Worm (Caenorhabditis elegans) whole organism, L4/young adult: ENCODE measurements around the gene btb-5.
A peak's percentile ranks its signal among the peaks of the same experiment; 100 is the strongest.

ENCODE experiments used
- W03F9.2 ChIP-seq: fragments of 150-350 bp; optimal IDR thresholded peaks from 2 replicates; lab custom pipeline; 2014; ENCODE audit warnings: missing biosample characterization, missing genetic modification characterization
- dao-5 ChIP-seq: sonication (generic microtip); optimal IDR thresholded peaks from 2 replicates; lab custom pipeline; 2016; ENCODE audit warnings: missing genotype, missing genetic modification characterization, moderate library complexity, missing compliant biosample characterization
- him-1 ChIP-seq: sonication (generic microtip); optimal IDR thresholded peaks from 2 replicates; lab custom pipeline; 2016; ENCODE audit warnings: missing genotype, missing genetic modification reagents, missing genetic modification characterization, missing compliant biosample characterization

Gene btb-5

DNA sequence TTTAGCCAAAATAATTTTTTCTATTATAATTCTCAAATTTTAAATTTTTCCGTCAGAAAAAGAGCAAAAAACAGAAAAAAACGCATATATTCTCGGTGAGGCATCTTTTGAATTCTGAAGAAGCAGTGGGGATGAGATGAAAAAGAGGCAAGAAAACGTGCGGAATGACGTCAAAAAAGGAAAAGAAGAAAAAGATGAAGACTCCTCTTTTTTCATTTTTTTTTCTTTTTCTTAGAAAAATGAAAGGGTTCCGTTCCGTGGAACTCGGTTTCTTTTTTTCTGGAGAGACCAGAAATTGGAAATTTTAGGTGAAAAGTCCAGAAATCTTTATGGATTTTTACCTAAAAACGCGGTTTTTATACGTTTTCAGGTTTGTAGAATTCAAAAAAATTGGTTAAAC lies 30.5 kb downstream of the btb-5 start:
- TF ChIP-seq W03F9.2, result no peak
- TF ChIP-seq him-1 (tag; lab: Kevin White, UChicago), result peak; percentile 44

DNA sequence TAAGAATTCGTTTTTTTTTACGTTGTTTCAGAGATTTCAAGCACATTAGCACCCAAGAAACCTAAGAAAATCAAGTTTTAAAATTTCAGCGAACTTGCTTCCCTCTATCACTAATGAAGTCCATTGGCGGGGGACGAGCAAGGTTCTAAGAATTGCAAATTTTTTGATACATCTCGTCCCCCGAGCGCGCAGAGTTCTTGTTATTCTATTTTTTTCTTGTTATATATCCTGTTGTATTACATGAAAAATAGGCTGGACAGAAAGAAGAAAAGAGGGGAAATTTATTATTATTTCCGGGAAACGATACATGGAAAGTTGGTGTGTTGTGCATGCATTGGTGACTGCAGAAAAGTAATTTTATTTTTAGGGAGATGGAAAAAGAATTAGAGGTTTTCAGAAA lies 31.3 kb downstream of the btb-5 start:
- TF ChIP-seq dao-5 (tag; lab: Kevin White, UChicago) (no peak), W03F9.2 (no peak), him-1 (tag; lab: Kevin White, UChicago) (no peak)

DNA sequence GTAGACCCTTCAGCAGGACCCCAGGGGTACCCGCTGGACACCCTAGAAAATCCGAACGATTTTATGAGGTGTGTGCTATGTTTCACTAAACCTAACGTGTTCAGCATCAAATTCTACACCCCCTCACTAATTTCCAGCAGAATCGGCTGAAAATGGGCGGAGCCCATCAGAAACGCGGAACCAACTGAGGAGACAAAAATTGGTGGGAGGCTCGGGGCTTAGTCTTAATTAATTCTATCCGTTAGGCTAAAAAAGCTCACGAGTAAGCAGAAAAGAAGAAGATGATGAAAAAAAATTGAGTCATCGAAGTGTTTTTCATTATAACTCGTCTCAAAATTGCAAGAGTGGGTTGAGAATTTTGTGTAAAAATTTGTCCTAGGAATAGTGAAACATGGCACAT lies 32.1 kb downstream of the btb-5 start:
- TF ChIP-seq him-1 (tag; lab: Kevin White, UChicago) (no peak), W03F9.2 (no peak), dao-5 (tag; lab: Kevin White, UChicago) (no peak)

DNA sequence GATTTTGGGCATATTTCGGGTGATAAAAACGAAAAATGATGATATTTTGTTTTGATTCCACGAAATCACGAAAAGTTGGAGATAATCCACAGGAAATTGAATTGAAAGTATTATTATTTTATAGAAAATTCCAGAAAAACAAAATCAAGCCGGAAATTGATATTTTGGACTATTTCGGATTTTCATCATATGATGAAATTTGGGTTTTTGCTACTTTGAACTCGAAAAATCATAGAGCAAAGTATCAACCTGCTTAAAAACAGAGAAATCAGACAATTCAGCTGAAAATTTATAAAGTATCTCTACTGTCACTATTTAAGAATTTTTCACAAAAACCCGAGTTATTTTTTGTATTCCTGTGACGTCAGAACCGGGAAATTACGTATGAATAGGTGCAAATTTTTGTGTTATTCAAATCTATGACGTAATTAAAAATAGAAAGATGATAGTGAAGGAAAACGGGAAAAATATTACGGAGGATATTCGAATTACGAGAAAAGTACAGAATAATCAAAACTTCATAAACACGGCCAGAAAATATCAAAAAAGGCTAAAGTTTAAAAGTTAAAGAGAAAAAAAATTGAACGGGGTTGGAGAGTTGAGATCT lies 33.5 kb downstream of the btb-5 start:
- TF ChIP-seq W03F9.2 (no peak), dao-5 (tag; lab: Kevin White, UChicago) (no peak), him-1 (tag; lab: Kevin White, UChicago) (no peak)

DNA sequence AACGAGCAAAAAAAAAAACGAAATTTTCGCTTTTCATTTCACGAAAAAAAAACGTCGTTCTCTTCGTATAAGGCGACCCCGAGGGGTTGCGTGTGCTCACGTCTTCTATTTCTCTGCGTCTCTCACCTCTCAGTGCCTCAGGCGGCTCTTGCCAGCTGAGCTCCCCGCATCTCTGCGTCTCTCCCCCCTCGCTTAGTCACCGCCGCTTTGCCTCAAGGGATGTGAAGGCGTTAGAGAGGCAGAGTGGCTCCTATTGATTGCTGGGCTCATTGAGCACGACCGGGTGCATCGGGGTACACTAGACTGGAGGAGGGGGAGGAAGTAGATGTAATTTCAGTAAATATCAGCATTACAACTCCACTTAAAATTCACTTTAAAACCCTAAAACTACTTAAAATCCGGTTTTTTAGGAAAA lies 35.4 kb downstream of the btb-5 start:
- no peak for TF ChIP-seq W03F9.2
- TF ChIP-seq dao-5 (tag; lab: Kevin White, UChicago), result no peak
- TF ChIP-seq him-1 (tag; lab: Kevin White, UChicago), result peak; percentile 86

DNA sequence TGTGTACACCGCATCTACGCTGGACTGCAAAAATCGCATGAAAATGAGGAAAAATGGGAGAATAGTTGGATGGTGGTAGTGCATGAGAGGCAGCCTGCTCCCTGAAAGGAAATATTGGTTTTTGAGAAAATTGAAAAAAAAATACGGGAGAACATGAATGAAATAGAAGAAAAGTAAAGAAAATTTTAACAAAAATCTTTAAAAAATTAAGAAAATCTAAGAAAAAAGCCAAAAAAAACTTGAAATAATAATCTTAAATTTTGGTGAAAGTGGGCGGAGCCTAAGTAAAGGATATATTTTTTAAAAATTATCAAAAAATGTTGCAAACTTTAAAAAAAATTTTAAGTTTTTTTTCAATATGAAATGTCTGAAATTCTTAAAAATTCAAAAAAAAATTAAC lies 37.1 kb downstream of the btb-5 start, which contains the start of gene H10E21.5:
Gene H10E21.5 (minus strand): TSS at position 101 of the 400 bp plus-strand sequence.
- TF ChIP-seq him-1 (tag; lab: Kevin White, UChicago) (no peak), dao-5 (tag; lab: Kevin White, UChicago) (no peak), W03F9.2 (no peak)

DNA sequence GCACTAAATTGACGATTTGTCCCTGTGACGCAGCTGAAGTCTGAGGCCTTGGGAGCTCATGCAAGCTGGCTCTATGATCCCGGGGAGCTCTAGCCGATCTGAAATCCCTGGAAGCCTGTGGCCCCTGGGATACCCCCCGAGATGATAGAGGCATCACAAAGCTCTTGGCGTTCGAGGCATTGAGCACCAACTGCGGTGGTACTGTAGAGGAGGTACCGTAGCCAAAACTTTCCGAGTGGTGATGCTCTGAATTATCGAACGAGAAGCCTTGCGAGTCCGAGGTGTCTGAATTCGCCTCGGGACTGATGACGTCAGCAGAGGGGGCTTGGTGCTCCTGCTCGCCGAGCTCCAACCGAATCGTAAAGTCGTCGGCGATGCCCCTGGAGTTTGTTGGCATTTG lies 39.7 kb downstream of the btb-5 start:
- TF ChIP-seq him-1 (tag; lab: Kevin White, UChicago), result no peak
- no peak for TF ChIP-seq W03F9.2
- TF ChIP-seq dao-5 (tag; lab: Kevin White, UChicago), result no peak

DNA sequence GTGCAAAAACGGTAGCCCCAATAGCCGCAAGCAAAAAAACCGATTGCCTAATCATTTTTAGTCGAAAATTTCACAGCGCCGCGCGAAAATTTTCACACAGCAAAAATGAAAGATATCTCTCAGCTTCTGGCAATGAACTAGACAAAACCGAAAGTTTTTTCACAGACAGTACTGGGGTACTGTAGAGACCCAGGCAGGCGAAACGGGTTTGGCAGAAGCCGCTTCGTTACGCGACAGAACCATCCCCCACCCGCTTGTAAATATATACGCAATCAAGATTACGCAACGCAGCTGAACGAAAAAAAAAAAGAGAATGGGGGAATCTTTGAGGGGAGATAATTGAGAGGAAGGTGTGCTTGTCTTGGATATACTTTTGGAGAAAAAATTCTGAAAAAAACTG lies 41.4 kb downstream of the btb-5 start, which contains the start of gene H10E21.4:
Gene H10E21.4 (minus strand): TSS at position 167 of the 400 bp plus-strand sequence.
- TF ChIP-seq dao-5 (tag; lab: Kevin White, UChicago), result no peak
- TF ChIP-seq him-1 (tag; lab: Kevin White, UChicago), result no peak
- TF ChIP-seq W03F9.2, result no peak

DNA sequence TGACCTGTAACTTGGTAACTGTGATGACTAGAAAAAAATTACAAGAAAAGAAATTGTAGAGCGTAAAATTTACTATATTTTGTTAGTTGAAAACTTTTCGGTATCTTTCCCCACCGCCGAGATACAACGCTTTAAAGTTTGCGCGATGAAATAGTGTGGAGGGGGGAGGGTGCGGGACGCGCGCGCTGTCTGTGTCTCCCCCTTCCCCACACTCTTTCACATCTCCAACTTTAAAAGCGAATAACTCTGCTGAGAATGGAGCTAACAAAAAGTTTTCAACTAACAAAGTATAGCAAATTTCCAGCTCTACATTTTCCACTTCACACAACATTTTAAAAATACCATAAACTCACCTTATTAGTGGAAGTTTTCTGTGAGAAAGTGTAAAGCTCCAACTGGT lies 43.4 kb downstream of the btb-5 start:
- TF ChIP-seq dao-5 (tag; lab: Kevin White, UChicago), result no peak

DNA sequence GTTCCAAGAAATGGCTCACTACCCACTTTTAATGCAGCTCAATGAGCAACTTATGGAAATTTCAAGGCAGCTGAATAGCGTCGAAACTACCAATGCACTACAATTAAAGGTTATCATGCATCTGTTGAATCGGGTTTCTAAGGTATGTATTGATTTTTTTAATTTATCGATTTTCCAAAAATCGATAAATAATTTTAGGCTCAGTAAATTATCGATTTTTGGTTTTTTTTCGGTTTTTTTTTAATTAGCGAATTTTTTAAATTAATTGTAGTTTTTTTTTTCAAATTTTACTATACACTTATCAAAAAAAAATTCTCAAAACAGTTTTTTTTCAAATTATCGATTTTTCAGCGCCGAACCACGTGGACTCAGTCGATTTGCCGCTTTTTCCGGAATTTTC lies 44.1 kb downstream of the btb-5 start:
- TF ChIP-seq dao-5 (tag; lab: Kevin White, UChicago) (no peak), W03F9.2 (no peak), him-1 (tag; lab: Kevin White, UChicago) (no peak)

DNA sequence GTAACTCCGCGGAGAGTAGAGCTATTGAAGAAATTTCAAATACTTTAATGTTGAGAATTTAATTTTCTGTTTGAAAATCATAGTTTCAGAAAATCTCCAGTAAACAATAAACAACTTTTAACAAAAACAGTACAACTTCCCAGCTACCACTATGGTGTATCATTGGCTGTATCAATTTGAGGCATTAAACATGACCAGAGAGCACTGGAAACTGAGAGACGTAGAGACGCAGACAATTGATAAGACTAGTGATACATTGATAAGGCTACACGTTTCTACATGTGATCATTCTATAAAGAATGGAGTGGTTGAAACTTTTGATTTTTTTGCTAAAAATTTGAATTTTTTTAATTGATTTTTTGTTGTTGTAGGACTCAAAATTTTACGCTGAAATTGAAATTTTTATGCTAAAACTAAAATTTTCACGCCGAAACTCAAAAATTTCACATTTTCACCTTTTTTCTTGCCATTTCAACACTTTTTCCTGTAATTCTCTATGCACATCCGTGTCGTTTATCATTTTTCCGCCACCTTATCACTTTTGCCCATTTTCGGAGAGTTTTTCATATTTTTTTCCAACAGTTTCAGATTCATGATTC lies 45.6 kb downstream of the btb-5 start, which contains the start of gene H10E21.1:
Gene H10E21.1 (plus strand): TSS at position 549 of the 599 bp plus-strand sequence.
- TF ChIP-seq him-1 (tag; lab: Kevin White, UChicago) (no peak), dao-5 (tag; lab: Kevin White, UChicago) (no peak), W03F9.2 (no peak)

DNA sequence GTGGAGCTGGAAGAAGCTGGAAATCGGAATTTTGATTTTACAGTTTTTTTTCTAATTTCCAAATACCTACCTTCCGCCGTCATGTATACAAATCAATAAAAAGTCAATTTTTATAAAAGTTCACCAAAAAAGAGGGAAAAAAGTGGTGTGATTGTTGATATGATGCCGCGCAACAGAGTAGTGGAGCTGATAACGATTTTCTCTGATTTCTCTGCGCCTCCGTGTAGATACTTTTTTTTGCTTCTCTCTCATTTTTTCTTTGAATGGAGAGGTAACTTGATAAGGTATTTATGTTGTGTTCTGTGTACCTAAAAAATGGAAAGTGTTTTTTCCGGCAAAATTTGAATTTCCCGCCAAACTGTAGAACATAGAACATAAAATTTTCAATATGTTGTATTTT lies 46.3 kb downstream of the btb-5 start, which contains the start of gene nhr-80:
Gene nhr-80 (minus strand): TSS at position 199 of the 400 bp plus-strand sequence.
- TF ChIP-seq dao-5 (tag; lab: Kevin White, UChicago) (no peak), him-1 (tag; lab: Kevin White, UChicago) (no peak)

DNA sequence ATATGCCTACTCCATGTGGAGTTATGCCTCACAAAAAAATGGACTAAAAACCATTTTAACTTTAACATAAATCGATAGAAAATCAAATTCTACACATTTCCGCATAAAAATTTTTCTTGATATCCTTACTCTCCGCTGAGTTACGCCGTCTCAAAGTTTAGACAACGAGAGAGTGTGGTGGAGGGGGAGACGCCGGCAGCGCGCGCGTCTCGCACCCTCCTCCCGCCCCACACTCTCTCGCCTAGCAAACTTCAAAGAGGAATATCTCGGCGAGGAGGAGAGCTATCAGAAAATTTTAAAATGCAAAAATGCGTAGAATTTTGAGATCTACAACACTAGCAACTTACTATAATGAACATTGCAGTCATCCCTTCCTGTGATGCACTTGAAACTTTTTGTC lies 46.8 kb downstream of the btb-5 start:
- no peak for TF ChIP-seq dao-5 (tag; lab: Kevin White, UChicago)
- no peak for TF ChIP-seq W03F9.2
